Fruit fly (Drosophila melanogaster) whole organism, prepupa: ENCODE measurements around the gene Tcs5.
A peak's percentile ranks its signal among the peaks of the same experiment; 100 is the strongest.

Source experiments
- CG10669 ChIP-seq: fragments of 200-800 bp; sonication (Bioruptor generic); optimal IDR thresholded peaks from 3 replicates; lab custom pipeline; 2018; ENCODE audit warnings: missing biosample characterization, mild to moderate bottlenecking, missing genetic modification characterization, moderate library complexity
- CG16779 ChIP-seq: fragments of 200-800 bp; sonication (Bioruptor generic); optimal IDR thresholded peaks from 3 replicates; lab custom pipeline; 2017; ENCODE audit warnings: missing biosample characterization, mild to moderate bottlenecking, missing genetic modification characterization
- CG6808 ChIP-seq: fragments of 200-800 bp; sonication (Bioruptor generic); optimal IDR thresholded peaks from 3 replicates; lab custom pipeline; 2017; ENCODE audit warnings: missing biosample characterization, missing genetic modification characterization, mild to moderate bottlenecking, moderate library complexity, missing genetic modification reagents
- CG9139 ChIP-seq: fragments of 200-800 bp; sonication (Bioruptor generic); optimal IDR thresholded peaks from 3 replicates; lab custom pipeline; 2017; ENCODE audit warnings: missing biosample characterization, mild to moderate bottlenecking, missing genetic modification characterization
- Eip78C ChIP-seq: fragments of 200-800 bp; sonication (Bioruptor generic); peaks from one replicate; lab custom pipeline; 2016; ENCODE audit warnings: missing biosample characterization, missing genetic modification characterization
- Hr39 ChIP-seq: fragments of 200-800 bp; sonication (Bioruptor generic); optimal IDR thresholded peaks from 2 replicates; lab custom pipeline; 2016; ENCODE audit warnings: missing biosample characterization, missing genetic modification characterization
- Hr4 ChIP-seq: fragments of 200-800 bp; sonication (Bioruptor generic); optimal IDR thresholded peaks from 3 replicates; lab custom pipeline; 2016; ENCODE audit warnings: missing biosample characterization, missing genetic modification characterization
- Sox14 ChIP-seq: fragments of 200-800 bp; sonication (Bioruptor generic); optimal IDR thresholded peaks from 3 replicates; lab custom pipeline; 2016; ENCODE audit warnings: missing biosample characterization, missing genetic modification characterization
- cyc ChIP-seq: fragments of 200-800 bp; sonication (Bioruptor generic); optimal IDR thresholded peaks from 3 replicates; lab custom pipeline; 2016; ENCODE audit warnings: missing biosample characterization, missing genetic modification characterization
- fd59A ChIP-seq: fragments of 200-800 bp; sonication (Bioruptor generic); optimal IDR thresholded peaks from 2 replicates; lab custom pipeline; 2017; ENCODE audit warnings: missing biosample characterization, mild to moderate bottlenecking, missing genetic modification characterization, missing genetic modification reagents
- ss ChIP-seq, 2 experiments: fragments of 200-800 bp; sonication (Bioruptor generic); optimal IDR thresholded peaks; 2 replicates in 1 of 2; 3 replicates in 1 of 2; lab custom pipeline; 2017 to 2018; ENCODE audit warnings: mild to moderate bottlenecking in 2 of 2, missing biosample characterization in 2 of 2, missing genetic modification characterization in 2 of 2, moderate library complexity in 1 of 2
- svp ChIP-seq: fragments of 200-800 bp; sonication (Bioruptor generic); peaks from one replicate; lab custom pipeline; 2016; ENCODE audit warnings: missing biosample characterization, missing genetic modification characterization

- peak; percentile 25 for TF ChIP-seq CG10669 (GFP tag; lab: Kevin White, UChicago)
- TF ChIP-seq Sox14 (GFP tag; lab: Kevin White, UChicago) = peak; percentile 27
- peak; percentile 59 for TF ChIP-seq Hr39 (GFP tag; lab: Kevin White, UChicago)
- peak; percentile 78 for TF ChIP-seq svp (GFP tag; lab: Kevin White, UChicago)
- TF ChIP-seq Eip78C (GFP tag; lab: Kevin White, UChicago) = peak; percentile 73
- TF ChIP-seq CG9139 (GFP tag; lab: Kevin White, UChicago) = no peak
- no peak for TF ChIP-seq CG6808
- TF ChIP-seq cyc (GFP tag; lab: Kevin White, UChicago) = peak; percentile 33
- no peak for TF ChIP-seq fd59A (GFP tag; lab: Kevin White, UChicago)
- no peak for TF ChIP-seq ss (GFP tag; optimal IDR thresholded peaks at IDR 0.05; lab: Kevin White, UChicago)
- peak; percentile 10 for TF ChIP-seq Hr4
- no peak for TF ChIP-seq CG16779 (tag; lab: Kevin White, UChicago)
These were observed 43.9 kb upstream of the Tcs5 start for dm6 chr3L:5182994-5183566.
